Worm (Caenorhabditis elegans) whole organism, late embryonic: ENCODE measurements around the gene inx-3.
A peak's percentile ranks its signal among the peaks of the same experiment; 100 is the strongest.

Experiments
- C08G9.2 ChIP-seq: sonication (generic microtip); optimal IDR thresholded peaks from 2 replicates; lab custom pipeline; 2016; ENCODE audit warnings: mild to moderate bottlenecking, missing genetic modification characterization, moderate library complexity, missing compliant biosample characterization
- C38D4.7 ChIP-seq: fragments of 200-800 bp; sonication (Bioruptor generic); optimal IDR thresholded peaks from 2 replicates; lab custom pipeline; 2018; ENCODE audit warnings: mild to moderate bottlenecking, missing genetic modification characterization, moderate library complexity, missing compliant biosample characterization
- T23F11.4 ChIP-seq: fragments of 200-800 bp; sonication (Bioruptor generic); optimal IDR thresholded peaks from 2 replicates; lab custom pipeline; 2018; ENCODE audit warnings: mild to moderate bottlenecking, missing genetic modification characterization, missing compliant biosample characterization
- ahr-1 ChIP-seq: sonication (generic microtip); optimal IDR thresholded peaks from 2 replicates; lab custom pipeline; 2016; ENCODE audit warnings: missing genetic modification characterization, missing compliant biosample characterization
- ceh-14 ChIP-seq: sonication (generic microtip); optimal IDR thresholded peaks from 2 replicates; lab custom pipeline; 2016; ENCODE audit warnings: missing genotype, missing genetic modification characterization, missing compliant biosample characterization
- ceh-18 ChIP-seq: sonication (generic microtip); optimal IDR thresholded peaks from 2 replicates; lab custom pipeline; 2016; ENCODE audit warnings: missing genetic modification characterization, missing compliant biosample characterization
- ceh-2 ChIP-seq: sonication (generic microtip); optimal IDR thresholded peaks from 2 replicates; lab custom pipeline; 2016; ENCODE audit warnings: missing genotype, missing genetic modification characterization, missing compliant biosample characterization
- ceh-30 ChIP-seq: fragments of 150-350 bp; optimal IDR thresholded peaks from 2 replicates; lab custom pipeline; 2014; ENCODE audit warnings: missing biosample characterization, missing genetic modification characterization
- ceh-31 ChIP-seq: sonication (generic microtip); optimal IDR thresholded peaks from 2 replicates; lab custom pipeline; 2016; ENCODE audit warnings: missing genetic modification characterization, missing compliant biosample characterization
- ceh-34 ChIP-seq: sonication (generic microtip); optimal IDR thresholded peaks from 2 replicates; lab custom pipeline; 2016; ENCODE audit warnings: mild to moderate bottlenecking, missing genetic modification characterization, missing compliant biosample characterization
- dmd-4 ChIP-seq: sonication (generic microtip); optimal IDR thresholded peaks from 2 replicates; lab custom pipeline; 2016; ENCODE audit warnings: borderline replicate concordance, missing genetic modification characterization, missing compliant biosample characterization
- dve-1 ChIP-seq: sonication (generic microtip); optimal IDR thresholded peaks from 2 replicates; lab custom pipeline; 2017; ENCODE audit warnings: antibody characterized with exemption, mild to moderate bottlenecking, missing genetic modification characterization, missing compliant biosample characterization
- ets-4 ChIP-seq: sonication (generic microtip); optimal IDR thresholded peaks from 2 replicates; lab custom pipeline; 2016; ENCODE audit warnings: missing genetic modification characterization, missing compliant biosample characterization
- gmeb-2 ChIP-seq: sonication (generic microtip); optimal IDR thresholded peaks from 2 replicates; lab custom pipeline; 2016; ENCODE audit warnings: missing genetic modification characterization, inconsistent platforms, missing compliant biosample characterization
- hlh-13 ChIP-seq: fragments of 200-800 bp; sonication (Bioruptor generic); optimal IDR thresholded peaks from 2 replicates; lab custom pipeline; 2018; ENCODE audit warnings: mild to moderate bottlenecking, missing genetic modification characterization, missing compliant biosample characterization
- hlh-15 ChIP-seq: sonication (generic microtip); optimal IDR thresholded peaks from 2 replicates; lab custom pipeline; 2016; ENCODE audit warnings: missing genetic modification characterization, missing compliant biosample characterization
- hlh-8 ChIP-seq: sonication (generic microtip); optimal IDR thresholded peaks from 2 replicates; lab custom pipeline; 2016; ENCODE audit warnings: missing genotype, missing genetic modification characterization, missing compliant biosample characterization
- nfya-1 ChIP-seq: sonication (generic microtip); optimal IDR thresholded peaks from 2 replicates; lab custom pipeline; 2017; ENCODE audit warnings: missing genetic modification characterization, mild to moderate bottlenecking, missing compliant biosample characterization, antibody characterized with exemption, moderate library complexity
- nhr-11 ChIP-seq: fragments of 150-350 bp; optimal IDR thresholded peaks from 2 replicates; lab custom pipeline; 2014; ENCODE audit warnings: missing biosample characterization, missing genetic modification characterization
- nhr-232 ChIP-seq: sonication (generic microtip); optimal IDR thresholded peaks from 2 replicates; lab custom pipeline; 2016; ENCODE audit warnings: missing genetic modification characterization, missing compliant biosample characterization
- odd-2 ChIP-seq: sonication (generic microtip); optimal IDR thresholded peaks from 2 replicates; lab custom pipeline; 2017; ENCODE audit warnings: antibody characterized with exemption, mild to moderate bottlenecking, missing genetic modification characterization, missing compliant biosample characterization
- pat-9 ChIP-seq: fragments of 200-800 bp; sonication (Bioruptor generic); optimal IDR thresholded peaks from 2 replicates; lab custom pipeline; 2018; ENCODE audit warnings: mild to moderate bottlenecking, missing genetic modification characterization, moderate library complexity, missing compliant biosample characterization
- pha-2 ChIP-seq: sonication (generic microtip); optimal IDR thresholded peaks from 2 replicates; lab custom pipeline; 2017; ENCODE audit warnings: mild to moderate bottlenecking, missing genetic modification characterization, missing compliant biosample characterization
- ref-2 ChIP-seq: sonication (generic microtip); optimal IDR thresholded peaks from 2 replicates; lab custom pipeline; 2016; ENCODE audit warnings: missing genetic modification characterization, missing compliant biosample characterization
- sdc-2 ChIP-seq: sonication (generic microtip); optimal IDR thresholded peaks from 2 replicates; lab custom pipeline; 2016; ENCODE audit warnings: missing genotype, missing genetic modification characterization, missing compliant biosample characterization
- syd-9 ChIP-seq: sonication (generic microtip); optimal IDR thresholded peaks from 2 replicates; lab custom pipeline; 2016; ENCODE audit warnings: mild to moderate bottlenecking, missing genetic modification characterization, moderate library complexity, missing compliant biosample characterization
- ttx-3 ChIP-seq: sonication (generic microtip); optimal IDR thresholded peaks from 2 replicates; lab custom pipeline; 2016; ENCODE audit warnings: missing genetic modification reagents, missing genetic modification characterization, missing compliant biosample characterization
- unc-3 ChIP-seq, 2 experiments: fragments of 200-800 bp in 1 of 2; sonication (Bioruptor generic) in 1 of 2; sonication (generic microtip) in 1 of 2; conservative IDR thresholded peaks in 1 of 2; optimal IDR thresholded peaks in 1 of 2; 2 replicates each; pipeline versions ENCODE4 v1.3.6 to Lab custom; 2016 to 2022; ENCODE audit warnings: missing compliant biosample characterization in 2 of 2, missing genetic modification characterization in 2 of 2, missing genetic modification reagents in 1 of 2
- unc-42 ChIP-seq: sonication (generic microtip); optimal IDR thresholded peaks from 2 replicates; lab custom pipeline; 2016; ENCODE audit warnings: missing genotype, missing genetic modification characterization, missing compliant biosample characterization
- zip-5 ChIP-seq: sonication (generic microtip); optimal IDR thresholded peaks from 2 replicates; lab custom pipeline; 2016; ENCODE audit warnings: missing genetic modification characterization, missing compliant biosample characterization

Gene inx-3

DNA sequence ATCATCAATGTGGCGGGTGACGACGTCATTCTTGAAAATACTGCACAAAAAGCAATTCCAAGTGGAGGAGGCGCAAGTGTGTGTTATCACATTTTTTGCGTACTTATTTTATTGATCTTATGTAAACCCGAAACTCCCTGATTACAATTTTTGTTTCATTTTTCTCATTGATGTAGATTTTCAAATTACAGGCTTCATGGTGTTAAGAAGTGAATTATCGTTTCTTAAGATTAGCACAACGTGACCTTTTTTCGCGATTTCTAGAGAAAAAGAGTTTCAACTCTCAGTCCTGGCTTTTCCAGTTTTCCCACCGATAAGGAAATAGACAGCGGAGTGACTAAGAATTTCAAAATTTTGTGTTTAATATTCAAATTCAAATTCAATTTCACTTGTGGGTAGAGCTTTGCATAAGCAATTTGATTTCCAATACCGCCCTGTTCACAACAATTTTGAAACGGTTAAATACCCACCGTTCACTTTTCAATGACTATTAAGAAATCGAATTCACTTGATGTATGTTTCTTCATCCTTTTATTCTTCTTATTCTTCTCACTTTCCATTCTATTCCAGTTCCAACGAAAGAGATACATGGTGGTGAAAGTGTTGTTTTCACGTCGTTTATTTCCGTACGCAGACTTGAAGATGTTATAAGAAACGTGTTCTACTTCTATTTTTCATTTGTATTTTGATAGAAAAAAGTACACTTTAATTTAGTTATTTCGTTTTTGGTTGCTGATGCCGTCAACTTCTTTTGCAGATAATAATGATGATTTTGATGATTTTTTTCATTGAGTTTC, 31.0 kb downstream of the inx-3 start:
- TF ChIP-seq unc-42 (tag; lab: Kevin White, UChicago) (no peak), ceh-14 (no peak), ttx-3 (tag; lab: Kevin White, UChicago) (no peak)
- TF ChIP-seq, all 69 proteins: peak for 0

DNA sequence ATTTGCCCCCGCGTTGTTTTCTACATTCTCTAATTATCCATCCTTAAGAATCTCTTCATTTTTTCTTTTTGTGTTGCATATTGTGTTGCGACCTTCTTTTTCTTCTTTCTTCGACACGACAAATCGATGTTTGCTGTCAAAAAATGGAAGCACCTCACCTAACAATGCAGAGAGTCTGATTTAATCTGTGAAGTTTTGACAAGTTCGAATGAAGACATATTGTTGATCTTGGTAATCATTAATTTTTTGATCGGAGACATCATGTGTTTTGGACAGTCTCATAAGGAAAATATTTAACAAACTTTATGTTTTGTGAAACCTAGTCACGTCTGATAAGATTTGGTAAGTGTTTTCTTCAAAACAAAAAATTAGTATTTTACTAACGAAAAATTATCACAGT, 33.1 kb downstream of the inx-3 start:
- TF ChIP-seq syd-9 (tag; lab: Kevin White, UChicago) (no peak), ceh-18 (tag; lab: Kevin White, UChicago) (no peak), ahr-1 (tag; lab: Kevin White, UChicago) (no peak), odd-2 (no peak), C08G9.2 (tag; lab: Kevin White, UChicago) (no peak), pha-2 (tag; lab: Kevin White, UChicago) (no peak), ceh-14 (no peak), ets-4 (no peak), T23F11.4 (GFP tag; lab: Kevin White, UChicago) (no peak), C38D4.7 (GFP tag; lab: Kevin White, UChicago) (no peak), ceh-34 (no peak), ttx-3 (tag; lab: Kevin White, UChicago) (no peak)

DNA sequence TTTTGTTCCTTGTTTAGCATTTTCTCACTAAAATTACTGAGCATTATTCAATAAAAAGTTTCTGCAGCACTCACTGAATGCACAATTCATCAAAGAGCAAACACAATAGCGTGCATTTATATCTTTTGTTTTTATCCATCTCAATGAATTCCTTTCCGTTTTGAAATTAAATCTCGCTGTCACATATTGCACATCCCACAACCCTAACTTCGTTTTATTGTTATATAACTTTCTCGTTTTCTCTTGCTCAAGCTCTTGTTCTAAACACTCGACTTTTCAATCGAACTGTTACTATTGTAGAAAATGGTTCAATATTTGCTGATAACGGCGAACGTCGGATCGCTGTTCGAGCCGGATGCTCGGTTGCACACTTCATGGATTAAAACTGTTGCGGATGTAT, 35.2 kb downstream of the inx-3 start, which contains the start of gene ipp-5:
TSS of gene ipp-5 (plus strand) at position 301 of the 400 bp plus-strand sequence.
- TF ChIP-seq hlh-13 (no peak), dve-1 (tag; lab: Kevin White, UChicago) (no peak), pha-2 (tag; lab: Kevin White, UChicago) (no peak), sdc-2 (no peak), hlh-8 (no peak), hlh-15 (no peak), unc-3 (GFP tag; conservative IDR thresholded peaks at IDR 0.05; lab: Robert Waterston, UW) (no peak), unc-3 (tag; optimal IDR thresholded peaks at IDR 0.05; lab: Kevin White, UChicago) (no peak), dmd-4 (tag; lab: Kevin White, UChicago) (no peak), ceh-14 (no peak), gmeb-2 (no peak), syd-9 (tag; lab: Kevin White, UChicago) (no peak), nfya-1 (no peak), ceh-34 (no peak), nhr-11 (tag; lab: Kevin White, UChicago) (no peak), ref-2 (tag; lab: Kevin White, UChicago) (no peak), zip-5 (tag; lab: Kevin White, UChicago) (no peak)

DNA sequence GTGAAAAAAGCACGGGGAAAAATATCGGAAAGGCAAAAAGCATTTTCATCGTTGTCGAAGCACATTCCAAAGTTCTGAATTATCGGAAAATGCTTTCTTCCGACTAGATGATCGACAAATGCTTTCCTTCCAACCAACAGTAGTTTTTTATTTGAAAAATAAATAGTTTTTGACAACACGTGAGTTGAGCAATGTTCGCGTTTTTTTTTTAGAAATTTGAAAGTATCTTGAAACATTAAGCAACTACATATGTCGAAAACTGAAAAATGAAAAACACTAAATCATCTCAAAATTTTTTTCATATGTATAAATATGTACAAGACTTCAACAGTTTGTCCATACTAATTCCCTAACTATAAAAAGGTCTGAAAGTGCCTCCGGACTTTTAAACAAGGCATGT, 43.6 kb downstream of the inx-3 start, which contains the start of gene hsp-25:
TSS of gene hsp-25 (minus strand) at position 101 of the 400 bp plus-strand sequence.
- TF ChIP-seq unc-3 (GFP tag; conservative IDR thresholded peaks at IDR 0.05; lab: Robert Waterston, UW) = no peak
- TF ChIP-seq unc-3 (tag; optimal IDR thresholded peaks at IDR 0.05; lab: Kevin White, UChicago) = no peak
- no peak for TF ChIP-seq hlh-13

DNA sequence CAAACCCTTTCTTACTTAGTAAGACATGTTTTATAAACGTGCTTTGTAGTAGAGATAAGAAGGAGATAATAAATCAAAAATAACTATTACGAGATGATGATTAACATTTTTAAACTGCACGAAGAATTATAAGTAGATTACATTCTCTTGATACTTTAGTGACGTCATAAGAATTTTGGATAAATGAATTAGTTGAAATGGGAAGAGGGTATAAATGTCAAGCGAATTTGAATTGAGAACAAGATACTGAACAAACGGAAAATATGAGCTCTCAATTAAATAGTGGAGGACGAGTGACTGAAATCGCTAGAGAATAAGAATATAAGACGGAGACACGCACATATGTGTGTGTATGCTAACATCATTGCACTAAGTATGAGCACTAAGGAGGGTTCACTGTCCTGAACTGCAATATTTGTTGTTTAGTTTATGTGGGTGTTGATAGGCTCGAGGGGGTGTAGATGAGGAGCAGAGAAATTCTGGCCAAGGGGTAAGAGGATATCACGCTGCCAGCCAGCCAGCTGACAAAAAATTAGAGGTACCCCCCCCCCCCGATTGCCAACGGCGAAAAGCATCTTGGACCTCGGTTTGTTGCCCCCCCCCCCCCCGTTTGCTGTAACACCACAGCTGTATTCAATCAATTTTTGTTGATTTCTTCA, 44.6 kb downstream of the inx-3 start:
- TF ChIP-seq odd-2 (no peak), pat-9 (tag; lab: Kevin White, UChicago) (peak; percentile 34)
- TF ChIP-seq, all 69 proteins: peak for 1

DNA sequence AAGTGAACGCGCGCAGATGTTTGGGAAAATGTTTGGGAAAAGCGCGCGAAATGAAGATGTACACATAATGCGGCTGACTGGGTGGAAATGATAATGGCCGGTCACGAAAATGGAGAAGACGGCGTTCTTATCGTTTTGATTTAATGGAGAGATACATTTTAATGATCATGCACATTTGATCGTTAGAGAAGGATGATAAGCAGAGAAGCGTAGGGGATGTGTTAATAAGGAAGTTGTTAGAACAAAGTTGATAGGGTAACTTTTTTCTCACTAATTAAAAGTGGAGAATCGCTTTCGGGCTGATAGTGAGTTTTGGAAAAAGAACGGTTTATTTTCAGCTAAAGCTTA, 45.1 kb downstream of the inx-3 start:
- TF ChIP-seq ceh-31 (no peak), gmeb-2 (no peak), ceh-30 (tag; lab: Kevin White, UChicago) (no peak), nhr-11 (tag; lab: Kevin White, UChicago) (no peak), hlh-8 (no peak), nhr-232 (tag; lab: Kevin White, UChicago) (no peak), ceh-2 (no peak)
- TF ChIP-seq, all 69 proteins: peak for 0
